Worm (Caenorhabditis elegans) whole organism, L4/young adult: ENCODE measurements around the gene kle-2.

ENCODE experiments used
- W03F9.2 ChIP-seq: fragments of 150-350 bp; optimal IDR thresholded peaks from 2 replicates; lab custom pipeline; 2014; ENCODE audit warnings: missing biosample characterization, missing genetic modification characterization
- dao-5 ChIP-seq: sonication (generic microtip); optimal IDR thresholded peaks from 2 replicates; lab custom pipeline; 2016; ENCODE audit warnings: missing genotype, missing genetic modification characterization, moderate library complexity, missing compliant biosample characterization
- him-1 ChIP-seq: sonication (generic microtip); optimal IDR thresholded peaks from 2 replicates; lab custom pipeline; 2016; ENCODE audit warnings: missing genotype, missing genetic modification reagents, missing genetic modification characterization, missing compliant biosample characterization

The kle-2 gene

ce11 chrIII:7941417-7941816 lies at the start of gene kle-2:
Gene kle-2 (plus strand): TSS chrIII:7941717.
- TF ChIP-seq dao-5 (tag; lab: Kevin White, UChicago) (no peak), him-1 (tag; lab: Kevin White, UChicago) (no peak), W03F9.2 (no peak)

- no peak for TF ChIP-seq him-1 (tag; lab: Kevin White, UChicago)
These were observed 49.2 kb upstream of the kle-2 start for ce11 chrIII:7892333-7892732.

DNA sequence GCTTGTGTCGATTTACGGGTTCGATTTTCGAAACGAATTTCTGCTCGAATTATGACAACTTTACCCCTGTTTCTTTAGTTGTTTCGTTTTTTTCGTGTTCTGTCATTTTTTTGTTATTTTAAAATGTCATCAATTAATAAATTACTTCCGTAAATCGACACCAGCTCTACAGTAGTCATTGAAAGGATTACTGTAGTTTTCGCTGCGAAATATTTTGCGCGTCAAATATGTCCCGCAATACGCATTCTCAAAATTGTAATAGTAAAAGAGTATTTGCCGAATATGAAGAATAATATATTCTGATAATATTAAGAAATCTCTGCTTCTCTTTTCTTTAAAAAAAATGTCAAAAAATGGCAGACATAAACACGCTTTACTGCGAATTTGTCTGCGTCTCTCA lies 48.3 kb upstream of the kle-2 start:
- TF ChIP-seq dao-5 (tag; lab: Kevin White, UChicago) (no peak), W03F9.2 (no peak), him-1 (tag; lab: Kevin White, UChicago) (no peak)

- TF ChIP-seq W03F9.2, result no peak
- TF ChIP-seq dao-5 (tag; lab: Kevin White, UChicago), result no peak
- TF ChIP-seq him-1 (tag; lab: Kevin White, UChicago), result no peak
These were observed 46.8 kb upstream of the kle-2 start, which contains the start of gene ZK688.4 for ce11 chrIII:7894724-7895123. Gene ZK688.4 (plus strand): TSS chrIII:7895024.

DNA sequence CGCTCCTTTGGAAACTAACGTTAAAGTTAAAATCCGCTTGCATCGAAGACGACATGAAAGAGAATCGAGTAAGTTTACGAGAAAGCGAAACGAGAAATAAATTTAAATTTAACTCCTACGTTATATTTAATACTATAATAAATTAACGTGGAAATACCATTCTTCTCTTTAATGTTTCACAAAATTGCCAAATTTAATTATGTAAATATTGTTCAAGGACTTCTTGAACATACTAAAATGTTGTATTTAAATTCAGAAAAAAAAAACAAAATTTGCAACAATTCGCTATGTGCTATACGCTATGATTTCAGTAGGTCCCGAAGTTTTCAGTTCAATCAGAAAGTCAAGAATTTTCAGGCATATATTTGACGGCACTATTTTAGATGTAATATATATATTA lies 44.6 kb upstream of the kle-2 start, which contains the start of gene ZK688.10:
TSS of gene ZK688.10 (minus strand) at position 101 of the 400 bp plus-strand sequence.
- no peak for TF ChIP-seq W03F9.2
- no peak for TF ChIP-seq dao-5 (tag; lab: Kevin White, UChicago)
- TF ChIP-seq him-1 (tag; lab: Kevin White, UChicago), result no peak

ce11 chrIII:7897733-7898132 lies 43.8 kb upstream of the kle-2 start:
- TF ChIP-seq dao-5 (tag; lab: Kevin White, UChicago), result no peak

DNA sequence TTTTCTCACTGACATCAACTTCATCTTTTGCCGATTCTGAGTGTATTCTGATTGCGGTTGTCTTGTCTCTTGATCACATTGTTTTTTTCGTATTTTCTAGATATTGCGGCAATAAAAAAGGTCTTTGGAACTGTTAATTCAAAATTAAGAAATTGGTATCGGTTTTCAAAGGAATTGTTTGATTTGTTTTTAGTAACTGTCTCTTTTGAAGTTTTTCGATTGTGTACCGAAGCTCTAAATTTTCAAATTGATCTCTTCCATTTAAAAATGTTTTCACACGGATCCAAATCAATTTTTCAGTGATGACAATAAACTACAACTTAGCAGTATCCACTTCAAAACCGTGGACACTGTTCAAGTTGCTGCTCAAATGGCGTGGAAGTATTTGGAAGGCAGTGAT lies 40.8 kb upstream of the kle-2 start, which contains the start of gene best-24:
TSS of gene best-24 (plus strand) at position 301 of the 400 bp plus-strand sequence.
- TF ChIP-seq dao-5 (tag; lab: Kevin White, UChicago) (no peak), him-1 (tag; lab: Kevin White, UChicago) (no peak), W03F9.2 (no peak)

- TF ChIP-seq him-1 (tag; lab: Kevin White, UChicago), result no peak
- TF ChIP-seq dao-5 (tag; lab: Kevin White, UChicago), result no peak
- TF ChIP-seq W03F9.2, result no peak
These were observed 38.1 kb upstream of the kle-2 start for ce11 chrIII:7903427-7903826.

- no peak for TF ChIP-seq W03F9.2
- TF ChIP-seq him-1 (tag; lab: Kevin White, UChicago), result no peak
- TF ChIP-seq dao-5 (tag; lab: Kevin White, UChicago), result no peak
These were observed 34.0 kb upstream of the kle-2 start, which contains the start of gene pcp-5 for ce11 chrIII:7907515-7907914. Gene pcp-5 (minus strand): TSS chrIII:7907615.

DNA sequence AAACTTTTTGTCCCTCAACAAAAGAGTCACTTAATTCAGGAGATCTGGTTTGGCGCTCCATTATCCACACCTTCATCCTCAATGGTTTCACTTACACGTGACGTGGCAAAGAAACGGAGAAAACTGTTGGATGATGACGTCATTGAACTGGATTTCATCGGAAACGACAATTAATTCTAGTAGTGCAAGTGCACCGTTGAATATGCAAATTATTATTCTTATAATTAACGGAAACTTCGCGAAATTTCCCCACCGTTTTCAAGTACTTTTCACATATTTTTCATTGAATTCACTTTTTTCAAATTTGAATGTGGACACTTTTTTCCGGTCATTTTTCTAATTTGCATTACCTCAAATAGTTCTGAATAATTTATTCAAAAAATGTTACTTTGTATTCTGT lies 32.3 kb upstream of the kle-2 start, which contains the start of gene ZK688.1:
TSS of gene ZK688.1 (plus strand) at position 301 of the 400 bp plus-strand sequence.
- TF ChIP-seq dao-5 (tag; lab: Kevin White, UChicago), result no peak
- TF ChIP-seq W03F9.2, result no peak
- TF ChIP-seq him-1 (tag; lab: Kevin White, UChicago), result no peak

- no peak for TF ChIP-seq him-1 (tag; lab: Kevin White, UChicago)
- no peak for TF ChIP-seq W03F9.2
- no peak for TF ChIP-seq dao-5 (tag; lab: Kevin White, UChicago)
These were observed 29.9 kb upstream of the kle-2 start, which contains the start of gene ZK688.7 for ce11 chrIII:7911621-7912020. Gene ZK688.7 (minus strand): TSS chrIII:7911634.

DNA sequence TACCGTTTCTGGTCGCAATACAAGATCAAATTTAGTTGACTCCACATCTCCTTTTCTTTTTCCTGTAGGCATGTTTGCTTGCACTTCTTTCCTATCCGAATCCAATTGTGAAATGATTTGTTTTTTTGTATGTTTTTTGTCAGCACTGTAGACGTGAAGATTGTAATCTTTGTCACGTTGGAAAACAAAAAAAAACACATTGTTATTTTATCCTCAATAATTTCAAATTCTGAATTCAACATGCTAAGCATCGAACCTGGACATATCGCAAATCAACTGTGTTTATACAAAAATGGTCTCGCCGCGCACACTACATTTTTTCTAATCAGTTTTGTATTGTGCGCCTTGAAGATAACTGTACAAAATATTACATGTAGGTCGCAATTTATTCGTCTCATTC lies 28.0 kb upstream of the kle-2 start, which contains the start of gene ZK688.12:
TSS of gene ZK688.12 (minus strand) at position 101 of the 400 bp plus-strand sequence.
- TF ChIP-seq dao-5 (tag; lab: Kevin White, UChicago) (no peak), W03F9.2 (no peak), him-1 (tag; lab: Kevin White, UChicago) (no peak)

- TF ChIP-seq W03F9.2 (no peak), him-1 (tag; lab: Kevin White, UChicago) (no peak), dao-5 (tag; lab: Kevin White, UChicago) (no peak)
These were observed 23.9 kb upstream of the kle-2 start, which contains the start of gene gly-3 for ce11 chrIII:7917667-7918066. Gene gly-3 (minus strand): TSS chrIII:7917767.

ce11 chrIII:7919823-7920222 lies 21.7 kb upstream of the kle-2 start, which contains the start of gene C29E4.14:
Gene C29E4.14 (plus strand): TSS chrIII:7920123.
- TF ChIP-seq dao-5 (tag; lab: Kevin White, UChicago) (no peak), him-1 (tag; lab: Kevin White, UChicago) (no peak), W03F9.2 (no peak)

DNA sequence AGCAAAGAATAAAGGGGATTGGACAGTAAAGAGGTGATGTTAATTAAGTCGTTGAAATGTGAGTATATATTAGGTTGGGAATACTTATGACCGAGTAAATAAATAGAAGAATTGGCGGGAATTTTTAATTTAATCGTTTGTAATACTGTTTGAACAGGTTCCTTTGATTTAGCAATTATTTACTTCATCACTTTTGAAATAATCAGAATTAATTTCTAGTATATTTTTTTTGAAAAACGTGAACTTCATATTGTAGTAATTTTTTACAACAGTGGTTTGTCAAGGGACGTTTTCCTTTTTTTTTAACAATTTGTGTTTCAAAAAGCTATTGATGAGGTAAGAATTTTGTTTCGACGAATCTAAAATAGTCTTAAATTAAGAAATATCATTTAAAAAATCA lies 19.3 kb upstream of the kle-2 start, which contains the start of gene C29E4.17:
TSS of gene C29E4.17 (plus strand) at position 301 of the 400 bp plus-strand sequence.
- TF ChIP-seq W03F9.2 (no peak), dao-5 (tag; lab: Kevin White, UChicago) (no peak), him-1 (tag; lab: Kevin White, UChicago) (no peak)
